Fruit fly (Drosophila melanogaster): ENCODE results near the gene Syx17.

Gene Syx17

dm6 chr3L:4354898-4355627 is 48.2 kb upstream of the Syx17 start (continued):
- no peak for TF ChIP-seq tll (GFP tag; optimal IDR thresholded peaks at IDR 0.05)
- no peak for TF ChIP-seq gfzf (GFP tag; optimal IDR thresholded peaks at IDR 0.05)
- no peak for TF ChIP-seq Camta (GFP tag; optimal IDR thresholded peaks at IDR 0.05)
- no peak for TF ChIP-seq CG3726 (GFP tag; IDR thresholded peaks at IDR 0.05)
- peak; percentile 14 for TF ChIP-seq CG8388 (GFP tag; optimal IDR thresholded peaks at IDR 0.05)
- no peak for TF ChIP-seq aop (GFP tag; IDR thresholded peaks at IDR 0.05)
- peak; percentile 59 for TF ChIP-seq grau (tag; optimal IDR thresholded peaks at IDR 0.05)
- no peak for TF ChIP-seq Sin3A (optimal IDR thresholded peaks at IDR 0.05)
- peak; percentile 50 for TF ChIP-seq CG31441 (GFP tag; IDR thresholded peaks at IDR 0.05)
- TF ChIP-seq lola (GFP tag; optimal IDR thresholded peaks at IDR 0.05), result peak in 1 of 3 experiments; percentile 51
- no peak for TF ChIP-seq Dbx (GFP tag; IDR thresholded peaks at IDR 0.05)
- TF ChIP-seq gro (GFP tag; optimal IDR thresholded peaks at IDR 0.05), result no peak
- TF ChIP-seq oc (tag; optimal IDR thresholded peaks at IDR 0.05), result no peak
- no peak for TF ChIP-seq pzg (GFP tag; optimal IDR thresholded peaks at IDR 0.05)
- peak; percentile 53 for TF ChIP-seq CG3281 (GFP tag; optimal IDR thresholded peaks at IDR 0.05)
- peak; percentile 14 for TF ChIP-seq CG18476 (GFP tag; optimal IDR thresholded peaks at IDR 0.05)
- no peak for TF ChIP-seq caup (GFP tag; optimal IDR thresholded peaks at IDR 0.05; ENCODE audit: severe bottlenecking)
- peak; percentile 54 for TF ChIP-seq Sox100B (GFP tag; optimal IDR thresholded peaks at IDR 0.05)
- TF ChIP-seq Hand (GFP tag; optimal IDR thresholded peaks at IDR 0.05), result peak; percentile 12
- TF ChIP-seq luna (GFP tag; optimal IDR thresholded peaks at IDR 0.05), result no peak
- no peak for TF ChIP-seq chm (GFP tag; IDR thresholded peaks at IDR 0.05)
- TF ChIP-seq Aef1 (GFP tag; IDR thresholded peaks at IDR 0.05), result no peak
- TF ChIP-seq Optix (GFP tag; IDR thresholded peaks at IDR 0.05), result no peak
- peak; percentile 1 for TF ChIP-seq CG9437 (GFP tag; optimal IDR thresholded peaks at IDR 0.05)
- TF ChIP-seq CG6254 (GFP tag; optimal IDR thresholded peaks at IDR 0.05), result no peak
- TF ChIP-seq Hr51 (GFP tag; optimal IDR thresholded peaks at IDR 0.05), result peak in 1 of 2 experiments; percentile 54
- TF ChIP-seq Mrtf (GFP tag; IDR thresholded peaks at IDR 0.05), result no peak
- no peak for TF ChIP-seq mld (GFP tag; IDR thresholded peaks at IDR 0.05; ENCODE audit: partially characterized antibody)
- no peak for TF ChIP-seq D (optimal IDR thresholded peaks at IDR 0.05)
- peak; percentile 22 for TF ChIP-seq D (GFP tag; optimal IDR thresholded peaks at IDR 0.05)
- no peak for TF ChIP-seq slp2 (GFP tag; optimal IDR thresholded peaks at IDR 0.05)
- TF ChIP-seq CG8944 (GFP tag; optimal IDR thresholded peaks at IDR 0.05), result no peak
- TF ChIP-seq Dfd (GFP tag; optimal IDR thresholded peaks at IDR 0.05), result no peak
- TF ChIP-seq CG3163 (GFP tag; optimal IDR thresholded peaks at IDR 0.05), result no peak
- no peak for TF ChIP-seq Ptx1 (GFP tag; IDR thresholded peaks at IDR 0.05)
- no peak for TF ChIP-seq Nf-YA (GFP tag; IDR thresholded peaks at IDR 0.05)
- TF ChIP-seq Jarid2 (GFP tag; optimal IDR thresholded peaks at IDR 0.05), result no peak
- TF ChIP-seq crol (GFP tag; IDR thresholded peaks at IDR 0.05), result no peak
- no peak for TF ChIP-seq CHES-1-like (GFP tag; optimal IDR thresholded peaks at IDR 0.05)
- no peak for TF ChIP-seq ac (GFP tag; optimal IDR thresholded peaks at IDR 0.05)
- no peak for TF ChIP-seq Ets65A (GFP tag)
- TF ChIP-seq Dip3 (GFP tag; optimal IDR thresholded peaks at IDR 0.05), result no peak
- no peak for TF ChIP-seq seq (GFP tag; IDR thresholded peaks at IDR 0.05)
- no peak for TF ChIP-seq Dref (GFP tag; IDR thresholded peaks at IDR 0.05)
- TF ChIP-seq row (GFP tag; IDR thresholded peaks at IDR 0.05), result peak; percentile 45
- TF ChIP-seq HHEX (GFP tag; optimal IDR thresholded peaks at IDR 0.05), result no peak
- TF ChIP-seq Mad (GFP tag; optimal IDR thresholded peaks at IDR 0.05), result no peak
- TF ChIP-seq ara (GFP tag; IDR thresholded peaks at IDR 0.05), result no peak
- no peak for TF ChIP-seq btn (GFP tag; optimal IDR thresholded peaks at IDR 0.05)
- peak; percentile 64 for TF ChIP-seq CG11504 (tag; optimal IDR thresholded peaks at IDR 0.05)
- no peak for TF ChIP-seq CG15011 (GFP tag; optimal IDR thresholded peaks at IDR 0.05)
